Worm (Caenorhabditis elegans) whole organism, young adult: ENCODE data around the gene F44G4.5.

ENCODE experiments used
- B0019.2 ChIP-seq: fragments of 200-800 bp; sonication (Bioruptor generic); conservative IDR thresholded peaks from 2 replicates; pipeline ENCODE4 v1.3.6; 2022; ENCODE audit warnings: missing genetic modification reagents, missing genetic modification characterization, missing compliant biosample characterization
- B0035.1 ChIP-seq: sonication (generic microtip); optimal IDR thresholded peaks from 2 replicates; lab custom pipeline; 2016; ENCODE audit warnings: missing genetic modification characterization, mild to moderate bottlenecking, missing compliant biosample characterization, missing genotype, missing genetic modification reagents
- D2030.7 ChIP-seq: fragments of 200-800 bp; sonication (Bioruptor generic); IDR thresholded peaks from 2 replicates; pipeline ENCODE4 v1.3.6; 2022; ENCODE audit warnings: missing genetic modification reagents, missing genetic modification characterization, missing compliant biosample characterization
- F10E7.11 ChIP-seq: sonication (generic microtip); optimal IDR thresholded peaks from 2 replicates; lab custom pipeline; 2017; ENCODE audit warnings: mild to moderate bottlenecking, missing genetic modification characterization, moderate library complexity, missing compliant biosample characterization
- F55B11.4 ChIP-seq: sonication (generic microtip); optimal IDR thresholded peaks from 2 replicates; lab custom pipeline; 2016; ENCODE audit warnings: missing compliant biosample characterization, missing genetic modification characterization, borderline replicate concordance; ENCODE audit not compliant: insufficient read depth
- F57C9.4 ChIP-seq: sonication (generic microtip); optimal IDR thresholded peaks from 2 replicates; lab custom pipeline; 2017; ENCODE audit warnings: mild to moderate bottlenecking, missing genetic modification characterization, missing compliant biosample characterization
- K11D2.4 ChIP-seq: fragments of 200-800 bp; sonication (Bioruptor generic); IDR thresholded peaks from 2 replicates; pipeline ENCODE4 v1.3.6; 2022; ENCODE audit warnings: missing genetic modification reagents, missing genetic modification characterization, missing compliant biosample characterization
- K12H6.12 ChIP-seq: fragments of 200-800 bp; sonication (Bioruptor generic); optimal IDR thresholded peaks from 2 replicates; lab custom pipeline; 2018; ENCODE audit warnings: mild to moderate bottlenecking, missing genetic modification characterization, missing compliant biosample characterization
- Y53F4B.3 ChIP-seq: fragments of 200-800 bp; sonication (Bioruptor generic); IDR thresholded peaks from 2 replicates; pipeline ENCODE4 v1.3.6; 2022; ENCODE audit warnings: missing genetic modification reagents, missing genetic modification characterization, missing compliant biosample characterization
- Y56A3A.18 ChIP-seq: fragments of 200-800 bp; sonication (Bioruptor generic); IDR thresholded peaks from 2 replicates; pipeline ENCODE4 v1.3.6; 2022; ENCODE audit warnings: missing genetic modification reagents, missing genetic modification characterization, missing compliant biosample characterization
- akir-1 ChIP-seq: fragments of 200-800 bp; sonication (Bioruptor generic); optimal IDR thresholded peaks from 2 replicates; lab custom pipeline; 2018; ENCODE audit warnings: mild to moderate bottlenecking, missing genetic modification characterization, moderate library complexity, missing compliant biosample characterization
- ama-1 ChIP-seq, 3 experiments: fragments of 150-350 bp in 1 of 3; sonication (generic microtip) in 2 of 3; optimal IDR thresholded peaks; 2 replicates each; lab custom pipeline; 2014 to 2018; ENCODE audit warnings: missing biosample characterization in 2 of 3, missing genetic modification characterization in 2 of 3, missing genetic modification reagents in 2 of 3
- attf-5 ChIP-seq: fragments of 200-800 bp; sonication (Bioruptor generic); optimal IDR thresholded peaks from 2 replicates; lab custom pipeline; 2018; ENCODE audit warnings: mild to moderate bottlenecking, missing genetic modification characterization, missing compliant biosample characterization
- attf-6 ChIP-seq: fragments of 200-800 bp; sonication (Bioruptor generic); IDR thresholded peaks from 2 replicates; pipeline ENCODE4 v1.3.6; 2022; ENCODE audit warnings: missing genetic modification reagents, missing genetic modification characterization, missing compliant biosample characterization
- cebp-2 ChIP-seq: fragments of 200-800 bp; sonication (Bioruptor generic); IDR thresholded peaks from 2 replicates; pipeline ENCODE4 v1.3.6; 2022; ENCODE audit warnings: missing genetic modification characterization, missing compliant biosample characterization
- ceh-27 ChIP-seq: fragments of 200-800 bp; sonication (Bioruptor generic); optimal IDR thresholded peaks from 2 replicates; lab custom pipeline; 2018; ENCODE audit warnings: mild to moderate bottlenecking, missing genetic modification characterization, moderate library complexity, missing compliant biosample characterization
- dox-1 ChIP-seq: fragments of 200-800 bp; sonication (Bioruptor generic); IDR thresholded peaks from 2 replicates; pipeline ENCODE4 v1.3.6; 2022; ENCODE audit warnings: missing genetic modification reagents, missing genetic modification characterization, missing compliant biosample characterization
- ets-4 ChIP-seq: fragments of 200-800 bp; sonication (Bioruptor generic); optimal IDR thresholded peaks from 2 replicates; lab custom pipeline; 2018; ENCODE audit warnings: mild to moderate bottlenecking, missing genetic modification characterization, missing compliant biosample characterization
- hmg-1.2 ChIP-seq: fragments of 200-800 bp; sonication (Bioruptor generic); IDR thresholded peaks from 2 replicates; pipeline ENCODE4 v1.3.6; 2022; ENCODE audit warnings: missing genetic modification reagents, missing genetic modification characterization, missing compliant biosample characterization
- let-526 ChIP-seq: fragments of 200-800 bp; sonication (Bioruptor generic); IDR thresholded peaks from 2 replicates; pipeline ENCODE4 v1.3.6; 2022; ENCODE audit warnings: missing genetic modification reagents, missing genetic modification characterization, missing compliant biosample characterization
- lin-35 ChIP-seq, 3 experiments: fragments of 150-350 bp in 2 of 3; sonication (generic microtip) in 1 of 3; optimal IDR thresholded peaks; 2 replicates each; lab custom pipeline; 2014 to 2018; ENCODE audit warnings: missing biosample characterization in 3 of 3, missing genetic modification characterization in 3 of 3, missing genetic modification reagents in 3 of 3
- lin-40 ChIP-seq: sonication (generic microtip); optimal IDR thresholded peaks from 2 replicates; lab custom pipeline; 2016; ENCODE audit warnings: missing genetic modification characterization, mild to moderate bottlenecking, missing compliant biosample characterization, missing genotype, missing genetic modification reagents
- lin-54 ChIP-seq: fragments of 200-800 bp; sonication (Bioruptor generic); optimal IDR thresholded peaks from 2 replicates; lab custom pipeline; 2018; ENCODE audit warnings: mild to moderate bottlenecking, missing genetic modification characterization, missing compliant biosample characterization
- lsl-1 ChIP-seq: fragments of 200-800 bp; sonication (Bioruptor generic); optimal IDR thresholded peaks from 2 replicates; lab custom pipeline; 2018; ENCODE audit warnings: mild to moderate bottlenecking, missing genetic modification characterization, moderate library complexity, missing compliant biosample characterization
- madf-10 ChIP-seq: sonication (generic microtip); optimal IDR thresholded peaks from 2 replicates; lab custom pipeline; 2016; ENCODE audit warnings: mild to moderate bottlenecking, missing genetic modification characterization, missing compliant biosample characterization
- madf-6 ChIP-seq: fragments of 200-800 bp; sonication (Bioruptor generic); IDR thresholded peaks from 2 replicates; pipeline ENCODE4 v1.3.6; 2022; ENCODE audit warnings: missing genetic modification reagents, missing genetic modification characterization, missing compliant biosample characterization
- madf-8 ChIP-seq: fragments of 200-800 bp; sonication (Bioruptor generic); conservative IDR thresholded peaks from 2 replicates; pipeline ENCODE4 v1.3.6; 2022; ENCODE audit warnings: missing genetic modification reagents, missing genetic modification characterization, missing compliant biosample characterization
- mxl-1 ChIP-seq: sonication (generic microtip); optimal IDR thresholded peaks from 2 replicates; lab custom pipeline; 2016; ENCODE audit warnings: missing genetic modification characterization, missing compliant biosample characterization
- nfya-2 ChIP-seq: fragments of 200-800 bp; sonication (Bioruptor generic); IDR thresholded peaks from 2 replicates; pipeline ENCODE4 v1.3.6; 2022; ENCODE audit warnings: missing genetic modification reagents, missing genetic modification characterization, missing compliant biosample characterization
- nfyb-1 ChIP-seq: fragments of 200-800 bp; sonication (Bioruptor generic); IDR thresholded peaks from 2 replicates; pipeline ENCODE4 v1.3.6; 2022; ENCODE audit warnings: missing genetic modification reagents, missing genetic modification characterization, missing compliant biosample characterization
- nhr-27 ChIP-seq: fragments of 200-800 bp; sonication (Bioruptor generic); optimal IDR thresholded peaks from 2 replicates; lab custom pipeline; 2018; ENCODE audit warnings: mild to moderate bottlenecking, missing genetic modification characterization, moderate library complexity, missing compliant biosample characterization
- rcor-1 ChIP-seq: fragments of 200-800 bp; sonication (Bioruptor generic); IDR thresholded peaks from 2 replicates; pipeline ENCODE4 v1.3.6; 2022; ENCODE audit warnings: missing genetic modification reagents, missing genetic modification characterization, missing compliant biosample characterization
- unc-130 ChIP-seq: sonication (generic microtip); optimal IDR thresholded peaks from 2 replicates; lab custom pipeline; 2016; ENCODE audit warnings: missing genetic modification reagents, missing genetic modification characterization, missing compliant biosample characterization
- xnd-1 ChIP-seq: sonication (generic microtip); optimal IDR thresholded peaks from 2 replicates; lab custom pipeline; 2016; ENCODE audit warnings: missing genotype, missing genetic modification reagents, missing genetic modification characterization, missing compliant biosample characterization
- zim-3 ChIP-seq: sonication (generic microtip); optimal IDR thresholded peaks from 2 replicates; lab custom pipeline; 2017; ENCODE audit warnings: mild to moderate bottlenecking, missing genetic modification characterization, moderate library complexity, missing compliant biosample characterization
- ztf-22 ChIP-seq: fragments of 200-800 bp; sonication (Bioruptor generic); optimal IDR thresholded peaks from 2 replicates; lab custom pipeline; 2018; ENCODE audit warnings: mild to moderate bottlenecking, missing genetic modification characterization, moderate library complexity, missing compliant biosample characterization
- ztf-25 ChIP-seq: fragments of 200-800 bp; sonication (Bioruptor generic); IDR thresholded peaks from 2 replicates; pipeline ENCODE4 v1.3.6; 2022; ENCODE audit warnings: missing genetic modification reagents, missing genetic modification characterization, missing compliant biosample characterization

The F44G4.5 gene

ce11 chrII:9021625-9022024 lies 21.4 kb upstream of the F44G4.5 start:
- TF ChIP-seq akir-1 (GFP tag; lab: Kevin White, UChicago) (no peak), unc-130 (no peak), K12H6.12 (tag; lab: Kevin White, UChicago) (no peak), lin-35 (GFP tag; optimal IDR thresholded peaks at IDR 0.05; lab: Kevin White, UChicago) (no peak), ztf-22 (GFP tag; lab: Kevin White, UChicago) (no peak), K11D2.4 (no peak), lsl-1 (GFP tag; lab: Kevin White, UChicago) (no peak), madf-10 (tag; lab: Kevin White, UChicago) (no peak), B0035.1 (tag; lab: Kevin White, UChicago) (no peak), B0019.2 (GFP tag; lab: Robert Waterston, UW) (no peak), madf-6 (GFP tag; lab: Robert Waterston, UW) (no peak), F55B11.4 (tag; lab: Kevin White, UChicago) (no peak), nfyb-1 (no peak), zim-3 (tag; lab: Kevin White, UChicago) (no peak), D2030.7 (no peak), ama-1 (optimal IDR thresholded peaks at IDR 0.05; lab: Kevin White, UChicago) (no peak), ama-1 (GFP tag; optimal IDR thresholded peaks at IDR 0.05; lab: Kevin White, UChicago) (no peak), xnd-1 (tag; lab: Kevin White, UChicago) (no peak), F57C9.4 (tag; lab: Kevin White, UChicago) (no peak), let-526 (GFP tag; lab: Robert Waterston, UW) (no peak)

DNA sequence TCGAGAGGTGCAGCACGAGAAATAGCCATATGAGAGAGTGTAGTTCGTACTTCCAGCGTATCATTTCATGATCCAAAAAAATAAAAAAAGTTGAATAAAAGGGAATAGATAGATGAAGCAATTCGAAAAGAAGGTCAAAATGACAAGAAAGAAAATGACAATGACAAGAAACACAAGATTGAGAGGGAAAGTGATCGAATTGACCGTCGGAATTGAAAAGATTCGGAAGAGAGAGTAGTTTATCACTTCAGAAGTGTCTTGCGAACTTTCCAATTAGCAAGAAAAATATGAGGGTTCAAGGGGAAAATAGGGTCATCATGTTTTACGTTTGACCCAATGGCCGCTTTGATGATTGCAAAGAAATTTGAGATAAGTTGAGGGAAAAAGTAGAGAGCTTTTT lies 19.5 kb upstream of the F44G4.5 start, which contains the start of gene dep-1:
dep-1 (minus strand) TSS at position 95 of the 400 bp plus-strand sequence.
- TF ChIP-seq ztf-25 (no peak), ets-4 (GFP tag; lab: Kevin White, UChicago) (no peak), Y56A3A.18 (GFP tag; lab: Robert Waterston, UW) (no peak), rcor-1 (GFP tag; lab: Robert Waterston, UW) (no peak), ceh-27 (GFP tag; lab: Kevin White, UChicago) (no peak), Y53F4B.3 (GFP tag; lab: Robert Waterston, UW) (no peak), nfya-2 (GFP tag; lab: Robert Waterston, UW) (no peak)

DNA sequence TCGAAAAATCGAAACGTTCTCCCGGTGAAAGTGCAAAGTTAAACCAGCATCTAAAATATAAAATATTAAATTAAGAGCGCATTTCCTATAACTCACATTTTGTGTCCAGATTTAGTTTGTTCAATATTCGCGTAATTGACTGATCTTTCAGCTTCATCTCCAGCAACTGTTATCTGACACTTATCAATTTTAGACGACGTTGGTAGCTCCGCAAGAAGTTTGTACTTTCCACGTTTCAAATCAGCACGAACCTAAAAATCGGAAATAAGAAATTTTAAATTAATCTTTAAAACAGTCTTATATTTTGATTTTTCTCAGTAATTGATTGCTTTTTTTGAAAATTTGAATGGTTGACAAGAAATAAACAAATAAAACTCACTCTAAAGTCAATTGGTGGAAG lies 17.4 kb upstream of the F44G4.5 start:
- TF ChIP-seq attf-6 (GFP tag; lab: Robert Waterston, UW) (no peak), nhr-27 (tag; lab: Kevin White, UChicago) (no peak), madf-8 (no peak), hmg-1.2 (GFP tag; lab: Robert Waterston, UW) (no peak), mxl-1 (tag; lab: Kevin White, UChicago) (no peak), Y56A3A.18 (GFP tag; lab: Robert Waterston, UW) (no peak), lin-54 (GFP tag; lab: Kevin White, UChicago) (no peak), cebp-2 (GFP tag; lab: Robert Waterston, UW) (no peak), D2030.7 (no peak)
- TF ChIP-seq, all 124 proteins: peak for 0

DNA sequence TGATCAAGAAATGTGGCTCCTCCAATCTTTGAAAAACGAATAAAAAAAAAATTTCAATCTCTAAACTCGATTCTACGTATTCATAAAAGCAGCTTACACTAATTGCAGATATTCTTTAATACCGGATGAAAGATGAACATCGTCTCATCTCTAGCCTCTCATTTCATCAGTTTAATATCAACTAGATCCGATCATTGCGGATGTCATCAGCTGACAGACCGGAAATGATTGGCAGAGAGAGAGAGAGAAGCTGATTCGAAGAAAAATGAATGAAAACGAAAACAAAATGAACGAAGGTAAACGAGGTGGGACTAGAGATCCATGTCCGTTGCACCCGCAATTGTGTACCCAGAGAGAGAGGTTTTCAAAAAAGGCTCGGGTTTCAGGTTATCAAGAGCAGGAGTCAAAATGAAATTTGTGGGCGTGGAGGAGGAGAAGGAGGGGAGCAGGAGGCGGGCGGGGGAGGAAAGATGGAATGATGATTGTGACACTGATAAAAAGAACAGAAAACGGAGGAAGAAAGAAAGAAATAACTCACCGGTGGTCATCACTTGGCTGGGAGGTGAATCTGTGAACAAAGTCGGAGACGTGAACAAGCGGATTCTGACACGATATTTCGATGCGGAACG lies 14.8 kb upstream of the F44G4.5 start:
- TF ChIP-seq F10E7.11 (tag; lab: Kevin White, UChicago) (no peak), attf-5 (GFP tag; lab: Kevin White, UChicago) (no peak), lin-40 (tag; lab: Kevin White, UChicago) (no peak), dox-1 (GFP tag; lab: Robert Waterston, UW) (0 out of 2 replicates have a peak, but pooled peaks have one; percentile 9), B0019.2 (GFP tag; lab: Robert Waterston, UW) (no peak)
- TF ChIP-seq, all 124 proteins: peak for 1
